Fruit fly (Drosophila melanogaster) whole organism, prepupa: ENCODE measurements around the gene dar1.
A peak's percentile ranks its signal among the peaks of the same experiment; 100 is the strongest.

Experiments used
- Blimp-1 ChIP-seq: fragments of 200-800 bp; sonication (Bioruptor generic); optimal IDR thresholded peaks from 3 replicates; lab custom pipeline; 2017; ENCODE audit warnings: missing biosample characterization, missing genetic modification characterization, mild to moderate bottlenecking, moderate library complexity, missing genetic modification reagents
- CG10669 ChIP-seq: fragments of 200-800 bp; sonication (Bioruptor generic); optimal IDR thresholded peaks from 3 replicates; lab custom pipeline; 2018; ENCODE audit warnings: missing biosample characterization, mild to moderate bottlenecking, missing genetic modification characterization, moderate library complexity
- CG11294 ChIP-seq: fragments of 200-800 bp; sonication (Bioruptor generic); IDR thresholded peaks from 2 replicates; pipeline ENCODE4 v1.3.6; 2022; ENCODE audit warnings: missing biosample characterization, missing genetic modification characterization
- CG11762 ChIP-seq: fragments of 200-800 bp; sonication (Bioruptor generic); optimal IDR thresholded peaks from 3 replicates; lab custom pipeline; 2016; ENCODE audit warnings: missing biosample characterization, missing genetic modification characterization; ENCODE audit not compliant: insufficient read depth
- CG11902 ChIP-seq: fragments of 200-800 bp; sonication (Bioruptor generic); optimal IDR thresholded peaks from 3 replicates; lab custom pipeline; 2016; ENCODE audit warnings: missing biosample characterization, missing genetic modification characterization
- CG1621 ChIP-seq: fragments of 200-800 bp; sonication (Bioruptor generic); optimal IDR thresholded peaks from 3 replicates; lab custom pipeline; 2018; ENCODE audit warnings: missing biosample characterization, mild to moderate bottlenecking, missing genetic modification characterization
- CG16779 ChIP-seq: fragments of 200-800 bp; sonication (Bioruptor generic); optimal IDR thresholded peaks from 3 replicates; lab custom pipeline; 2017; ENCODE audit warnings: missing biosample characterization, mild to moderate bottlenecking, missing genetic modification characterization
- CG3032 ChIP-seq: fragments of 200-800 bp; optimal IDR thresholded peaks from 2 replicates; lab custom pipeline; 2019; ENCODE audit warnings: missing biosample characterization, mild to moderate bottlenecking, missing genetic modification characterization, moderate library complexity
- CG31627 ChIP-seq: fragments of 200-800 bp; sonication (Bioruptor generic); optimal IDR thresholded peaks from 3 replicates; lab custom pipeline; 2016; ENCODE audit warnings: missing biosample characterization, missing genetic modification characterization
- CG32006 ChIP-seq: fragments of 200-800 bp; sonication (Bioruptor generic); optimal IDR thresholded peaks from 3 replicates; lab custom pipeline; 2017; ENCODE audit warnings: missing biosample characterization, mild to moderate bottlenecking, missing genetic modification characterization
- CG34406 ChIP-seq: fragments of 200-800 bp; sonication (Bioruptor generic); optimal IDR thresholded peaks from 3 replicates; lab custom pipeline; 2016; ENCODE audit warnings: missing biosample characterization, missing genetic modification characterization
- CG4318 ChIP-seq: fragments of 200-800 bp; sonication (Bioruptor generic); optimal IDR thresholded peaks from 3 replicates; lab custom pipeline; 2017; ENCODE audit warnings: missing biosample characterization, mild to moderate bottlenecking, missing genetic modification characterization
- CG6276 ChIP-seq: fragments of 200-800 bp; sonication (Bioruptor generic); optimal IDR thresholded peaks from 2 replicates; lab custom pipeline; 2017; ENCODE audit warnings: missing biosample characterization, mild to moderate bottlenecking, missing genetic modification characterization
- CG6792 ChIP-seq: fragments of 200-800 bp; sonication (Bioruptor generic); optimal IDR thresholded peaks from 3 replicates; lab custom pipeline; 2016; ENCODE audit warnings: missing biosample characterization, missing genetic modification characterization
- CG6808 ChIP-seq: fragments of 200-800 bp; sonication (Bioruptor generic); optimal IDR thresholded peaks from 3 replicates; lab custom pipeline; 2017; ENCODE audit warnings: missing biosample characterization, missing genetic modification characterization, mild to moderate bottlenecking, moderate library complexity, missing genetic modification reagents
- CG6854 ChIP-seq: fragments of 200-800 bp; sonication (Bioruptor generic); optimal IDR thresholded peaks from 2 replicates; lab custom pipeline; 2017; ENCODE audit warnings: missing biosample characterization, mild to moderate bottlenecking, missing genetic modification characterization
- CG7368 ChIP-seq: fragments of 200-800 bp; sonication (Bioruptor generic); optimal IDR thresholded peaks from 3 replicates; lab custom pipeline; 2016; ENCODE audit warnings: missing biosample characterization, missing genetic modification characterization
- CG8319 ChIP-seq: fragments of 200-800 bp; sonication (Bioruptor generic); optimal IDR thresholded peaks from 3 replicates; lab custom pipeline; 2016; ENCODE audit warnings: missing biosample characterization, missing genetic modification characterization
- CG9139 ChIP-seq: fragments of 200-800 bp; sonication (Bioruptor generic); optimal IDR thresholded peaks from 3 replicates; lab custom pipeline; 2017; ENCODE audit warnings: missing biosample characterization, mild to moderate bottlenecking, missing genetic modification characterization
- Eip75B ChIP-seq: fragments of 200-800 bp; sonication (Bioruptor generic); optimal IDR thresholded peaks from 3 replicates; lab custom pipeline; 2016; ENCODE audit warnings: missing biosample characterization, missing genetic modification characterization
- Eip78C ChIP-seq: fragments of 200-800 bp; sonication (Bioruptor generic); peaks from one replicate; lab custom pipeline; 2016; ENCODE audit warnings: missing biosample characterization, missing genetic modification characterization
- Eip93F ChIP-seq: fragments of 200-800 bp; sonication (Bioruptor generic); optimal IDR thresholded peaks from 2 replicates; lab custom pipeline; 2016; ENCODE audit warnings: missing biosample characterization, mild to moderate bottlenecking, missing genetic modification characterization
- Ets21C ChIP-seq: fragments of 200-800 bp; sonication (Bioruptor generic); optimal IDR thresholded peaks from 3 replicates; lab custom pipeline; 2016; ENCODE audit warnings: missing biosample characterization, missing genetic modification characterization
- Ets96B ChIP-seq: fragments of 200-800 bp; optimal IDR thresholded peaks from 2 replicates; lab custom pipeline; 2019; ENCODE audit warnings: missing biosample characterization, mild to moderate bottlenecking, missing genetic modification characterization, moderate library complexity
- Gug ChIP-seq: fragments of 200-800 bp; sonication (Bioruptor generic); IDR thresholded peaks from 2 replicates; pipeline ENCODE4 v1.3.6; 2022; ENCODE audit warnings: missing biosample characterization, missing genetic modification characterization
- Hr38 ChIP-seq: sonication (Bioruptor generic); optimal IDR thresholded peaks from 2 replicates; lab custom pipeline; 2016; ENCODE audit warnings: missing biosample characterization, missing genetic modification characterization
- Hr39 ChIP-seq: fragments of 200-800 bp; sonication (Bioruptor generic); optimal IDR thresholded peaks from 2 replicates; lab custom pipeline; 2016; ENCODE audit warnings: missing biosample characterization, missing genetic modification characterization
- Hr4 ChIP-seq: fragments of 200-800 bp; sonication (Bioruptor generic); optimal IDR thresholded peaks from 3 replicates; lab custom pipeline; 2016; ENCODE audit warnings: missing biosample characterization, missing genetic modification characterization
- Lpt ChIP-seq: fragments of 200-800 bp; sonication (Bioruptor generic); optimal IDR thresholded peaks from 3 replicates; lab custom pipeline; 2016; ENCODE audit warnings: missing biosample characterization, missing genetic modification characterization
- Met ChIP-seq: fragments of 200-800 bp; sonication (Bioruptor generic); optimal IDR thresholded peaks from 3 replicates; lab custom pipeline; 2016; ENCODE audit warnings: missing biosample characterization, missing genetic modification characterization
- Smox ChIP-seq: fragments of 200-800 bp; sonication (Bioruptor generic); optimal IDR thresholded peaks from 3 replicates; lab custom pipeline; 2016; ENCODE audit warnings: missing biosample characterization, missing genetic modification characterization
- Sox102F ChIP-seq: fragments of 200-800 bp; sonication (Bioruptor generic); optimal IDR thresholded peaks from 2 replicates; lab custom pipeline; 2016; ENCODE audit warnings: missing biosample characterization, mild to moderate bottlenecking, missing genetic modification characterization
- Sox14 ChIP-seq: fragments of 200-800 bp; sonication (Bioruptor generic); optimal IDR thresholded peaks from 3 replicates; lab custom pipeline; 2016; ENCODE audit warnings: missing biosample characterization, missing genetic modification characterization
- acj6 ChIP-seq: fragments of 200-800 bp; sonication (Bioruptor generic); optimal IDR thresholded peaks from 3 replicates; lab custom pipeline; 2016; ENCODE audit warnings: missing biosample characterization, missing genetic modification characterization
- cyc ChIP-seq: fragments of 200-800 bp; sonication (Bioruptor generic); optimal IDR thresholded peaks from 3 replicates; lab custom pipeline; 2016; ENCODE audit warnings: missing biosample characterization, missing genetic modification characterization
- dac ChIP-seq: fragments of 200-800 bp; sonication (Bioruptor generic); optimal IDR thresholded peaks from 2 replicates; lab custom pipeline; 2017; ENCODE audit warnings: missing biosample characterization, mild to moderate bottlenecking, missing genetic modification characterization
- dsx ChIP-seq: fragments of 200-800 bp; optimal IDR thresholded peaks from 3 replicates; lab custom pipeline; 2019; ENCODE audit warnings: missing biosample characterization, mild to moderate bottlenecking, missing genetic modification characterization, moderate library complexity; ENCODE audit not compliant: poor library complexity, severe bottlenecking
- eg ChIP-seq: fragments of 200-800 bp; sonication (Bioruptor generic); IDR thresholded peaks from 3 replicates; pipeline ENCODE4 v1.3.6; 2022; ENCODE audit warnings: missing biosample characterization, missing genetic modification characterization
- esn ChIP-seq: fragments of 200-800 bp; sonication (Bioruptor generic); optimal IDR thresholded peaks from 2 replicates; lab custom pipeline; 2016; ENCODE audit warnings: missing biosample characterization, mild to moderate bottlenecking, missing genetic modification characterization, moderate library complexity
- fd59A ChIP-seq: fragments of 200-800 bp; sonication (Bioruptor generic); optimal IDR thresholded peaks from 2 replicates; lab custom pipeline; 2017; ENCODE audit warnings: missing biosample characterization, mild to moderate bottlenecking, missing genetic modification characterization, missing genetic modification reagents
- fd85E ChIP-seq: fragments of 200-800 bp; sonication (Bioruptor generic); optimal IDR thresholded peaks from 3 replicates; lab custom pipeline; 2016; ENCODE audit warnings: missing biosample characterization, missing genetic modification characterization
- fkh ChIP-seq: fragments of 200-800 bp; sonication (Bioruptor generic); optimal IDR thresholded peaks from 3 replicates; lab custom pipeline; 2017; ENCODE audit warnings: missing biosample characterization, mild to moderate bottlenecking, missing genetic modification characterization, moderate library complexity
- net ChIP-seq: fragments of 200-800 bp; sonication (Bioruptor generic); optimal IDR thresholded peaks from 3 replicates; lab custom pipeline; 2016; ENCODE audit warnings: missing biosample characterization, missing genetic modification characterization
- pdm3 ChIP-seq: fragments of 200-800 bp; sonication (Bioruptor generic); optimal IDR thresholded peaks from 3 replicates; lab custom pipeline; 2016; ENCODE audit warnings: missing biosample characterization, missing genetic modification characterization
- spab ChIP-seq: fragments of 200-800 bp; sonication (Bioruptor generic); optimal IDR thresholded peaks from 2 replicates; lab custom pipeline; 2017; ENCODE audit warnings: missing biosample characterization, mild to moderate bottlenecking, missing genetic modification characterization, missing genetic modification reagents
- ss ChIP-seq, 2 experiments: fragments of 200-800 bp; sonication (Bioruptor generic); optimal IDR thresholded peaks; 2 replicates in 1 of 2; 3 replicates in 1 of 2; lab custom pipeline; 2017 to 2018; ENCODE audit warnings: mild to moderate bottlenecking in 2 of 2, missing biosample characterization in 2 of 2, missing genetic modification characterization in 2 of 2, moderate library complexity in 1 of 2
- svp ChIP-seq: fragments of 200-800 bp; sonication (Bioruptor generic); peaks from one replicate; lab custom pipeline; 2016; ENCODE audit warnings: missing biosample characterization, missing genetic modification characterization
- topi ChIP-seq: fragments of 200-800 bp; sonication (Bioruptor generic); optimal IDR thresholded peaks from 3 replicates; lab custom pipeline; 2016; ENCODE audit warnings: missing biosample characterization, missing genetic modification characterization
- vri ChIP-seq: fragments of 200-800 bp; sonication (Bioruptor generic); optimal IDR thresholded peaks from 3 replicates; lab custom pipeline; 2016; ENCODE audit warnings: missing biosample characterization, mild to moderate bottlenecking, missing genetic modification characterization

Gene dar1

DNA sequence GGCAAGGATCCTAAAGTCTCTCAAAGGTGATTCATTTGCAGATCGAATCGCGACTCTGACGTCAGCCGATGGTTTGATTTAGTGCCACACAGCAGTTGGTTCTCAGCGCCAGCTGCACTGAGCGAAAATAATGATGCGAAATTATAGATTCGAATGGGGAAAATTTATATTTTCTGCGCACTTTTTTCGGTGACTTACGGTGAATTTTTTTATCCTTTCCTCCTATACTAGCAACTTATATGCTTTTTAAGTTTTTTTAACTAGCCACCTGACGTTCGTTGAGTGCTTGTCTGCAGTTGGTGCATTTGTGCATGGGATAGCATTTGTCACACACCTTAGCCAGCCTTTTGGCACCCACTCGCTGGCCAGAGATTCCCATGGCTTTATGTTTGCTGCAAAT, 60.1 kb downstream of the dar1 start (continued):
- TF ChIP-seq Sox14 (no peak), Ets96B (tag; lab: Kevin White, UChicago) (no peak), fkh (GFP tag; lab: Kevin White, UChicago) (no peak), acj6 (peak; percentile 6), topi (GFP tag; lab: Kevin White, UChicago) (peak; percentile 24), CG6854 (GFP tag; lab: Kevin White, UChicago) (no peak), Eip78C (peak; percentile 17), CG11902 (GFP tag; lab: Kevin White, UChicago) (no peak)

DNA sequence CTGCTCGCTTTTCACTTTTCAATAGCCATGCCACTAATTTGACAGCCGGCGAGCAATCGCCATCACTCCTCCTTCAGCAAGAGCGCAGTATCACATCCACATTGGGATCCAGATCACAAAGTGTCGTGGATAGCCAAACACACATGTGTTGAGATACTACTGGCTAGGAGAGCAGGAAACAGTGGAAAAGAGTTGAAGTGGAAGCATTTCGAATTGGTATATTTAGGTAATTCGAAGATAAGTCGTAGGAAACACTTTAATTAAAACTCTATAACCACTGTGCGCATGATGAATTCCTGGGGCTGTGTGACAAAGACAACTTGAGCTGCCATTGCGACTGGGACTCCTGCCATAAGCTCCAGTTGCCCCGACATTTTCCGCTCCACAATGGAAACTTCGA, 63.9 kb downstream of the dar1 start:
- TF ChIP-seq CG4318 (GFP tag; lab: Kevin White, UChicago) (no peak), CG10669 (peak; percentile 49), Eip75B (GFP tag; lab: Kevin White, UChicago) (no peak), CG32006 (GFP tag; lab: Kevin White, UChicago) (peak; percentile 56), CG11902 (GFP tag; lab: Kevin White, UChicago) (no peak), acj6 (peak; percentile 50), pdm3 (GFP tag; lab: Kevin White, UChicago) (peak; percentile 12), dac (GFP tag; lab: Kevin White, UChicago) (no peak), Ets21C (GFP tag; lab: Kevin White, UChicago) (no peak), CG6808 (GFP tag; lab: Kevin White, UChicago) (peak; percentile 52), topi (GFP tag; lab: Kevin White, UChicago) (no peak), Eip93F (no peak), Eip78C (peak; percentile 79), CG3032 (tag; lab: Kevin White, UChicago) (peak; percentile 24), eg (peak; percentile 47; the same call in 2 of the 3 replicates), Gug (GFP tag; lab: Robert Waterston, UW) (no peak), CG8319 (GFP tag; lab: Kevin White, UChicago) (no peak), Met (no peak), esn (GFP tag; lab: Kevin White, UChicago) (no peak), CG11294 (GFP tag; lab: Robert Waterston, UW) (0 out of 2 replicates have a peak, but pooled peaks have one; percentile 9), Hr38 (no peak), cyc (GFP tag; lab: Kevin White, UChicago) (no peak), CG9139 (GFP tag; lab: Kevin White, UChicago) (no peak), CG31627 (GFP tag; lab: Kevin White, UChicago) (no peak), fd85E (no peak), Hr4 (GFP tag; lab: Kevin White, UChicago) (peak; percentile 53), dsx (GFP tag; lab: Kevin White, UChicago) (no peak), Blimp-1 (no peak), fd59A (GFP tag; lab: Kevin White, UChicago) (no peak), Hr39 (GFP tag; lab: Kevin White, UChicago) (no peak), spab (GFP tag; lab: Kevin White, UChicago) (peak; percentile 29), Smox (GFP tag; lab: Kevin White, UChicago) (no peak), CG11762 (GFP tag; lab: Kevin White, UChicago) (no peak), CG1621 (tag; lab: Kevin White, UChicago) (peak; percentile 9), ss (GFP tag; optimal IDR thresholded peaks at IDR 0.05; lab: Kevin White, UChicago) (peak in 1 of 2 experiments; percentile 26), CG6276 (GFP tag; lab: Kevin White, UChicago) (peak; percentile 26), vri (GFP tag; lab: Kevin White, UChicago) (no peak), Ets96B (tag; lab: Kevin White, UChicago) (peak; percentile 45), svp (GFP tag; lab: Kevin White, UChicago) (no peak), CG16779 (tag; lab: Kevin White, UChicago) (no peak), CG6792 (GFP tag; lab: Kevin White, UChicago) (peak; percentile 10), net (GFP tag; lab: Kevin White, UChicago) (peak; percentile 26), Lpt (GFP tag; lab: Kevin White, UChicago) (no peak), CG6854 (GFP tag; lab: Kevin White, UChicago) (no peak), CG7368 (peak; percentile 19), CG34406 (GFP tag; lab: Kevin White, UChicago) (no peak), Sox102F (GFP tag; lab: Kevin White, UChicago) (no peak)
